Worm (Caenorhabditis elegans): ENCODE results near the gene srbc-43.

DNA sequence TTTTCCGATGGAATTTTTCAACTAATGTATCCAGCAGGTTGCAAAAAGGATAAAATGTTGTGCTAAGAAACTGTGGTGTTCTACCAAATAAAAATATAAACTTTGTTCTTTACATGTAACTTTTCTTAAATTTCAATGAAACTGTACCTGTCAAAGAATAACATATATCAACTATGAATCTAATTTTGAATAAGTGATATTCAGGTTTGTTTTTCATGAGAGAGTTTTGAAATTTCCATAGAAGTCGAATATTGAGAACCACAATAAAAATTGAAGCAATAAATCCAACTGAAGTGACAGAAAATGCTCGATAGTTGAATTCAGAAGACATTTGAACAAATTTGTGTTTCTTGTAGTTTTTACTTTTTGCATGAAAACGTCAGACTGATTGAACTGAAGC lies at the start of gene srbc-43:
- no peak for TF ChIP-seq tbx-37 (GFP tag; conservative IDR thresholded peaks at IDR 0.05)
- no peak for TF ChIP-seq pes-1 (GFP tag; IDR thresholded peaks at IDR 0.05)
- TF ChIP-seq ama-1 (optimal IDR thresholded peaks at IDR 0.05) = no peak
- TF ChIP-seq hmg-4 (GFP tag; optimal IDR thresholded peaks at IDR 0.05) = no peak
- TF ChIP-seq ets-7 (tag; optimal IDR thresholded peaks at IDR 0.05) = no peak
- no peak for TF ChIP-seq tbx-11 (GFP tag; IDR thresholded peaks at IDR 0.05)
- no peak for TF ChIP-seq flt-1 (GFP tag; IDR thresholded peaks at IDR 0.05)
- TF ChIP-seq sea-1 (GFP tag; conservative IDR thresholded peaks at IDR 0.05) = no peak
- TF ChIP-seq F13C5.2 (tag; optimal IDR thresholded peaks at IDR 0.05) = no peak
- no peak for TF ChIP-seq scrt-1 (GFP tag; IDR thresholded peaks at IDR 0.05)
- TF ChIP-seq ceh-13 (GFP tag; optimal IDR thresholded peaks at IDR 0.05) = no peak
- TF ChIP-seq hnd-1 (tag; optimal IDR thresholded peaks at IDR 0.05) = no peak
- TF ChIP-seq hmbx-1 (tag; optimal IDR thresholded peaks at IDR 0.05) = no peak
- no peak for TF ChIP-seq ceh-36 (tag; optimal IDR thresholded peaks at IDR 0.05)
